Fruit fly (Drosophila melanogaster) whole organism, wandering third instar larva: ENCODE results near the gene bai.
A peak's percentile ranks its signal among the peaks of the same experiment; 100 is the strongest.

Experiments
- Abd-B ChIP-seq: fragments of >200 bp; optimal IDR thresholded peaks from 2 replicates; lab custom pipeline; 2017; ENCODE audit warnings: missing biosample characterization, missing genetic modification characterization
- CG32264 ChIP-seq: fragments of 200-800 bp; sonication (Bioruptor generic); optimal IDR thresholded peaks from 2 replicates; lab custom pipeline; 2016; ENCODE audit warnings: missing biosample characterization, missing genetic modification characterization
- CG9705 ChIP-seq: fragments of 200-800 bp; sonication (Bioruptor generic); optimal IDR thresholded peaks from 2 replicates; lab custom pipeline; 2018; ENCODE audit warnings: missing biosample characterization, mild to moderate bottlenecking, missing genetic modification characterization
- CrebA ChIP-seq: fragments of 200-800 bp; sonication (Bioruptor generic); optimal IDR thresholded peaks from 2 replicates; lab custom pipeline; 2016; ENCODE audit warnings: missing biosample characterization, mild to moderate bottlenecking, missing genetic modification characterization, borderline replicate concordance
- Dfd ChIP-seq: fragments of >200 bp; optimal IDR thresholded peaks from 2 replicates; lab custom pipeline; 2017; ENCODE audit warnings: missing biosample characterization, missing genetic modification characterization
- Dif ChIP-seq: fragments of 200-275, 200-300 bp; sonication (Bioruptor generic); optimal IDR thresholded peaks from 2 replicates; lab custom pipeline; 2018; ENCODE audit warnings: missing biosample characterization, missing genetic modification characterization; ENCODE audit not compliant: partially characterized antibody
- GATAd ChIP-seq: sonication (Bioruptor generic); optimal IDR thresholded peaks from 2 replicates; lab custom pipeline; 2016; ENCODE audit warnings: missing biosample characterization, missing genetic modification characterization
- HLH106 ChIP-seq: fragments of 200-800 bp; optimal IDR thresholded peaks from 3 replicates; lab custom pipeline; 2019; ENCODE audit warnings: missing biosample characterization, mild to moderate bottlenecking, missing genetic modification characterization, moderate library complexity
- Hnf4 ChIP-seq: fragments of 200-800 bp; sonication (Bioruptor generic); optimal IDR thresholded peaks from 2 replicates; lab custom pipeline; 2016; ENCODE audit warnings: missing biosample characterization, mild to moderate bottlenecking, missing genetic modification characterization
- Hr78 ChIP-seq: fragments of >200 bp; optimal IDR thresholded peaks from 2 replicates; lab custom pipeline; 2017; ENCODE audit warnings: missing biosample characterization, missing genetic modification characterization
- Hr83 ChIP-seq: fragments of 200-300 bp; sonication (Bioruptor generic); optimal IDR thresholded peaks from 2 replicates; lab custom pipeline; 2016; ENCODE audit warnings: missing biosample characterization, mild to moderate bottlenecking, missing genetic modification characterization, moderate library complexity; ENCODE audit not compliant: poor library complexity, severe bottlenecking
- Jra ChIP-seq: sonication (Bioruptor generic); optimal IDR thresholded peaks from 2 replicates; lab custom pipeline; 2016; ENCODE audit warnings: missing biosample characterization, missing genetic modification characterization
- Mio ChIP-seq: sonication (Bioruptor generic); optimal IDR thresholded peaks from 2 replicates; lab custom pipeline; 2016; ENCODE audit warnings: missing biosample characterization, missing genetic modification characterization
- Myc ChIP-seq: fragments of >200 bp; optimal IDR thresholded peaks from 2 replicates; lab custom pipeline; 2017
- N ChIP-seq: fragments of >200 bp; optimal IDR thresholded peaks from 2 replicates; lab custom pipeline; 2018; ENCODE audit warnings: missing biosample characterization, missing external identifiers, missing genetic modification characterization
- OdsH ChIP-seq: fragments of 200-800 bp; sonication (Bioruptor generic); optimal IDR thresholded peaks from 2 replicates; lab custom pipeline; 2016; ENCODE audit warnings: missing biosample characterization, mild to moderate bottlenecking, missing genetic modification characterization
- Rel ChIP-seq, 2 experiments: fragments of 200-800 bp; sonication (Bioruptor generic) in 1 of 2; optimal IDR thresholded peaks; 2 replicates in 1 of 2; 3 replicates in 1 of 2; lab custom pipeline; 2016 to 2019; ENCODE audit warnings: mild to moderate bottlenecking in 2 of 2, missing biosample characterization in 2 of 2, missing genetic modification characterization in 2 of 2, moderate library complexity in 1 of 2
- Sp1 ChIP-seq: fragments of 200-800 bp; sonication (Bioruptor generic); optimal IDR thresholded peaks from 3 replicates; lab custom pipeline; 2019; ENCODE audit warnings: missing biosample characterization, mild to moderate bottlenecking, missing genetic modification characterization, moderate library complexity
- Vsx2 ChIP-seq: fragments of 200-300, 225-300 bp; sonication (Bioruptor generic); optimal IDR thresholded peaks from 2 replicates; lab custom pipeline; 2018; ENCODE audit warnings: missing biosample characterization, missing genetic modification characterization; ENCODE audit not compliant: partially characterized antibody
- br ChIP-seq: fragments of 200-800 bp; sonication (Bioruptor generic); optimal IDR thresholded peaks from 2 replicates; lab custom pipeline; 2016; ENCODE audit warnings: missing biosample characterization, missing genetic modification characterization
- brk ChIP-seq: fragments of 200-800 bp; sonication (Bioruptor generic); optimal IDR thresholded peaks from 2 replicates; lab custom pipeline; 2016; ENCODE audit warnings: missing biosample characterization, mild to moderate bottlenecking, missing genetic modification characterization
- dl ChIP-seq, 2 experiments: fragments of 175-275, 200-275 bp in 1 of 2; fragments of 200-275 bp in 1 of 2; sonication (Bioruptor generic); optimal IDR thresholded peaks; lab custom pipeline; 2018; ENCODE audit warnings: mild to moderate bottlenecking in 2 of 2, missing biosample characterization in 2 of 2, missing genetic modification characterization in 2 of 2, moderate library complexity in 2 of 2; ENCODE audit not compliant: partially characterized antibody in 2 of 2, insufficient read depth in 1 of 2
- dmrt93B ChIP-seq: fragments of 200-800 bp; sonication (Bioruptor generic); optimal IDR thresholded peaks from 2 replicates; lab custom pipeline; 2018; ENCODE audit warnings: missing biosample characterization, mild to moderate bottlenecking, missing genetic modification characterization
- dsf ChIP-seq: sonication (Bioruptor generic); optimal IDR thresholded peaks from 2 replicates; lab custom pipeline; 2016; ENCODE audit warnings: missing biosample characterization, missing genetic modification characterization, borderline replicate concordance
- ey ChIP-seq: fragments of 200-800 bp; sonication (Bioruptor generic); optimal IDR thresholded peaks from 2 replicates; lab custom pipeline; 2016; ENCODE audit warnings: missing biosample characterization, missing genetic modification characterization
- foxo ChIP-seq, 2 experiments: fragments of 200-800 bp; sonication (Bioruptor generic); optimal IDR thresholded peaks; 2 replicates in 1 of 2; 3 replicates in 1 of 2; lab custom pipeline; 2016 to 2017; ENCODE audit warnings: missing biosample characterization in 2 of 2, missing genetic modification characterization in 2 of 2
- fru ChIP-seq: fragments of 200-800 bp; sonication (Bioruptor generic); optimal IDR thresholded peaks from 3 replicates; lab custom pipeline; 2016; ENCODE audit warnings: missing biosample characterization, mild to moderate bottlenecking, missing genetic modification characterization
- h ChIP-seq: fragments of 200-800 bp; sonication (Bioruptor generic); optimal IDR thresholded peaks from 3 replicates; lab custom pipeline; 2016; ENCODE audit warnings: missing biosample characterization, mild to moderate bottlenecking, missing genetic modification characterization
- jim ChIP-seq: fragments of 175-275, 200-325 bp; sonication (Bioruptor generic); optimal IDR thresholded peaks from 2 replicates; lab custom pipeline; 2016; ENCODE audit warnings: missing biosample characterization, mild to moderate bottlenecking, missing genetic modification characterization
- lola ChIP-seq: fragments of >200 bp; optimal IDR thresholded peaks from 2 replicates; lab custom pipeline; 2017; ENCODE audit warnings: missing biosample characterization, missing genetic modification characterization
- pan ChIP-seq: fragments of >200 bp; optimal IDR thresholded peaks from 2 replicates; lab custom pipeline; 2017
- psq ChIP-seq: fragments of 200-800 bp; sonication (Bioruptor generic); optimal IDR thresholded peaks from 3 replicates; lab custom pipeline; 2017; ENCODE audit warnings: missing biosample characterization, mild to moderate bottlenecking, missing genetic modification characterization, moderate library complexity
- rgr ChIP-seq: fragments of 200-800 bp; sonication (Bioruptor generic); optimal IDR thresholded peaks from 3 replicates; lab custom pipeline; 2016; ENCODE audit warnings: missing biosample characterization, mild to moderate bottlenecking, missing genetic modification characterization
- sage ChIP-seq: fragments of 200-800 bp; sonication (Bioruptor generic); optimal IDR thresholded peaks from 2 replicates; lab custom pipeline; 2016; ENCODE audit warnings: missing biosample characterization, mild to moderate bottlenecking, missing genetic modification characterization
- sv ChIP-seq: fragments of 200-800 bp; sonication (Bioruptor generic); optimal IDR thresholded peaks from 3 replicates; lab custom pipeline; 2016; ENCODE audit warnings: missing biosample characterization, missing genetic modification characterization
- tai ChIP-seq: sonication (Bioruptor generic); optimal IDR thresholded peaks from 2 replicates; lab custom pipeline; 2016; ENCODE audit warnings: missing biosample characterization, missing genetic modification characterization
- usp ChIP-seq: fragments of >200 bp; optimal IDR thresholded peaks from 2 replicates; lab custom pipeline; 2017; ENCODE audit warnings: missing biosample characterization, missing genetic modification characterization
- woc ChIP-seq: sonication (Bioruptor generic); optimal IDR thresholded peaks from 2 replicates; lab custom pipeline; 2016; ENCODE audit warnings: missing biosample characterization, mild to moderate bottlenecking, missing genetic modification characterization

Gene bai

DNA sequence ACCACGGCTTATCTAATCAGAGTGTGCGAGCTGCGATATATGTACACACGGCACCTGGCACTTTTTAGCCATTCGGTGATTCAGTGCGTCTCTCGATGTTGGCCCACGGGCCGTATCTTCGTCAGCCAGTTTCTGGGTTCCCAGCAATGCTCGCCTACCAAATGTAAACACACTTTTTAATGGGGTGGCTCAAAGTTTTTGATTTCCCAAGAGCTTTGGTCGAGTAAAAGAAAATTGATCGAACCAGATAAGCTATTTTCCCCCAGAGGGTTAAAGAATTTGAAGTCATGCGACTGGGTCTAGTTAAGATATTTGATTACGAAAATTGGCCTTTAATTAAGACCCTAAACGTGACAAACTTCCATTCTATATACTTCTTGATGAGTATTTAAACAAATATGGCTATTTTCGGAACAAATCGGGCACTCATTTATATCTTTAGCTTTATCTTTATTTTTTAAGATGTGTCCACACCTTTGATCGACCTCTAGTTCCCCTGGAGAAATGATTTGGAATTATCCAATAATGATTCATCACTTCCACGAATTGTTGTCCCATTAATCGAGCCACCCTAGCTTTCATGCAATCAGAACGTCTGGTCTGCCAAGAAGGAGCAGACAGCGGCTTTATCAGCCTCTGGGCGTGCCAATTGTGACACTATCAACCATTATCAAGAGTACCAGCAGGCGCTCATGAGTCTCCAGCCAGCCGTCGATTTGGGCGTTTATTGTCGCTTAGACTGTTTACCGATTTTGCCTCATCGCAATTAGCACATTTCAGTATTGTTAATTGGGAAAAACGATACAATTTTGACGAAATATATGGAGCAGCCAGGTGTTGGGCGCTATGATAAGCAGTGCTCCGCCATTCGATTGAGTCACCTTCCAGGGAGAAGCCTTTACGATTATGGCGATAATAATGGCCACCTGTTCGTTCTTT is 11.6 kb upstream of the bai start:
- peak; percentile 39 for TF ChIP-seq Mio (GFP tag; lab: Kevin White, UChicago)
- TF ChIP-seq br: no peak
- TF ChIP-seq dsf (GFP tag; lab: Kevin White, UChicago): no peak
- no peak for TF ChIP-seq dmrt93B (GFP tag; lab: Kevin White, UChicago)
- no peak for TF ChIP-seq Dfd (GFP tag; lab: Kevin White, UChicago)
- TF ChIP-seq brk (GFP tag; lab: Kevin White, UChicago): no peak
- TF ChIP-seq CG32264 (GFP tag; lab: Kevin White, UChicago): peak; percentile 79
- peak; percentile 72 to 81 for TF ChIP-seq foxo (GFP tag; optimal IDR thresholded peaks at IDR 0.05; lab: Kevin White, UChicago)
- TF ChIP-seq CrebA (GFP tag; lab: Kevin White, UChicago): no peak
- TF ChIP-seq ey (GFP tag; lab: Kevin White, UChicago): peak; percentile 72
- TF ChIP-seq fru (GFP tag; lab: Kevin White, UChicago): no peak
- TF ChIP-seq tai: no peak
- no peak for TF ChIP-seq dl (GFP tag; optimal IDR thresholded peaks at IDR 0.05; lab: Kevin White, UChicago; ENCODE audit: insufficient read depth in 1 of 2, partially characterized antibody in 2 of 2)
- no peak for TF ChIP-seq Hr78 (GFP tag; lab: Kevin White, UChicago)
- peak; percentile 50 for TF ChIP-seq Jra (GFP tag; lab: Kevin White, UChicago)
- TF ChIP-seq OdsH (GFP tag; lab: Kevin White, UChicago): peak; percentile 71
- TF ChIP-seq sv: no peak
- peak; percentile 8 for TF ChIP-seq Hr83 (GFP tag; lab: Kevin White, UChicago)
- no peak for TF ChIP-seq Abd-B (GFP tag; lab: Kevin White, UChicago)
- no peak for TF ChIP-seq woc (GFP tag; lab: Kevin White, UChicago)
- TF ChIP-seq Dif (GFP tag; lab: Kevin White, UChicago): peak; percentile 45
- no peak for TF ChIP-seq N
- TF ChIP-seq psq (GFP tag; lab: Kevin White, UChicago): peak; percentile 60
- TF ChIP-seq jim: no peak
- no peak for TF ChIP-seq Myc (lab: Kevin White, UChicago)
- TF ChIP-seq pan: no peak
- TF ChIP-seq CG9705 (GFP tag; lab: Kevin White, UChicago): peak; percentile 2
- TF ChIP-seq Vsx2 (GFP tag; lab: Kevin White, UChicago): no peak
- TF ChIP-seq Sp1 (GFP tag; lab: Kevin White, UChicago): peak; percentile 79
- TF ChIP-seq GATAd: no peak
- TF ChIP-seq Hnf4 (GFP tag; lab: Kevin White, UChicago): no peak
- TF ChIP-seq Rel (GFP tag; optimal IDR thresholded peaks at IDR 0.05; lab: Kevin White, UChicago): no peak
- peak; percentile 13 for TF ChIP-seq Rel (tag; optimal IDR thresholded peaks at IDR 0.05; lab: Kevin White, UChicago)
- TF ChIP-seq lola (GFP tag; lab: Kevin White, UChicago): no peak
- TF ChIP-seq sage (GFP tag; lab: Kevin White, UChicago): no peak
- TF ChIP-seq usp: no peak
- peak; percentile 69 for TF ChIP-seq rgr (GFP tag; lab: Kevin White, UChicago)
- no peak for TF ChIP-seq HLH106
- peak; percentile 77 for TF ChIP-seq h (GFP tag; lab: Kevin White, UChicago)

DNA sequence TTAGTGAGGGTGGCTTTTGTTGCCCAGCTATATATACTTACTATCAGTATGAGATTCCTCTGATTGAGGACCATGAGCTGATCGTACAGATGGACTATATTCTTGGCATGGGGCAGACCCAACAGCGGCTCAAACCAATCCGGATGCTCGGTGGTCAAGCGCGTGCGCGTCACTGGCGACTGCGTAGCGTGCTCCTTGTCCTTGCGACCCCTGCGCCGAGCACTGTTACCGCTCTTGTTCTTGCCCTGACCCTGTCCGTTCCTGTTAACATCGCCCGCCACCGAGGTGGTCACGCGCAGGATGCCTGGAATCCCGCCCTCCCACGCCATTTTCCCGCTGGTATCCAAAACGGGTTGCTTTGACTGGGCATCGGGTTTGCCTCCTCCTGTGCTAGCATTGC is 6.5 kb upstream of the bai start:
- TF ChIP-seq dl (GFP tag; optimal IDR thresholded peaks at IDR 0.05; lab: Kevin White, UChicago; ENCODE audit: insufficient read depth in 1 of 2, partially characterized antibody in 2 of 2) (no peak), h (GFP tag; lab: Kevin White, UChicago) (no peak), dsf (GFP tag; lab: Kevin White, UChicago) (no peak), brk (GFP tag; lab: Kevin White, UChicago) (no peak), lola (GFP tag; lab: Kevin White, UChicago) (no peak), Abd-B (GFP tag; lab: Kevin White, UChicago) (no peak), sage (GFP tag; lab: Kevin White, UChicago) (no peak), CrebA (GFP tag; lab: Kevin White, UChicago) (no peak), Vsx2 (GFP tag; lab: Kevin White, UChicago) (no peak), Hr78 (GFP tag; lab: Kevin White, UChicago) (no peak), CG32264 (GFP tag; lab: Kevin White, UChicago) (no peak), Sp1 (GFP tag; lab: Kevin White, UChicago) (no peak), woc (GFP tag; lab: Kevin White, UChicago) (no peak), HLH106 (no peak), Dfd (GFP tag; lab: Kevin White, UChicago) (no peak), jim (no peak), ey (GFP tag; lab: Kevin White, UChicago) (no peak), rgr (GFP tag; lab: Kevin White, UChicago) (no peak), CG9705 (GFP tag; lab: Kevin White, UChicago) (no peak), usp (no peak)
